Fruit fly (Drosophila melanogaster) whole organism, pupa: ENCODE results near the gene CG31793.
A peak's percentile ranks its signal among the peaks of the same experiment; 100 is the strongest.

ENCODE experiments used
- CG12605 ChIP-seq: fragments of 200-800 bp; sonication (Bioruptor generic); IDR thresholded peaks from 2 replicates; pipeline ENCODE4 v1.3.6; 2022; ENCODE audit warnings: missing biosample characterization, missing genetic modification characterization
- CG13204 ChIP-seq: fragments of 200-800 bp; sonication (Bioruptor generic); optimal IDR thresholded peaks from 2 replicates; lab custom pipeline; 2018; ENCODE audit warnings: missing biosample characterization, mild to moderate bottlenecking, missing genetic modification characterization, moderate library complexity
- CG17806 ChIP-seq: fragments of 200-800 bp; sonication (Bioruptor generic); optimal IDR thresholded peaks from 2 replicates; lab custom pipeline; 2018; ENCODE audit warnings: missing biosample characterization, mild to moderate bottlenecking, missing genetic modification characterization, moderate library complexity
- EcR ChIP-seq: fragments of 200-800 bp; sonication (Bioruptor generic); optimal IDR thresholded peaks from 3 replicates; lab custom pipeline; 2019; ENCODE audit warnings: missing biosample characterization, missing genetic modification characterization, mild to moderate bottlenecking, moderate library complexity, missing genetic modification reagents
- Pif1B ChIP-seq: fragments of 200-800 bp; sonication (Bioruptor generic); optimal IDR thresholded peaks from 3 replicates; lab custom pipeline; 2016; ENCODE audit warnings: missing biosample characterization, missing genetic modification characterization
- gl ChIP-seq: fragments of 200-800 bp; sonication (Bioruptor generic); optimal IDR thresholded peaks from 2 replicates; lab custom pipeline; 2018; ENCODE audit warnings: missing biosample characterization, mild to moderate bottlenecking, missing genetic modification characterization

DNA sequence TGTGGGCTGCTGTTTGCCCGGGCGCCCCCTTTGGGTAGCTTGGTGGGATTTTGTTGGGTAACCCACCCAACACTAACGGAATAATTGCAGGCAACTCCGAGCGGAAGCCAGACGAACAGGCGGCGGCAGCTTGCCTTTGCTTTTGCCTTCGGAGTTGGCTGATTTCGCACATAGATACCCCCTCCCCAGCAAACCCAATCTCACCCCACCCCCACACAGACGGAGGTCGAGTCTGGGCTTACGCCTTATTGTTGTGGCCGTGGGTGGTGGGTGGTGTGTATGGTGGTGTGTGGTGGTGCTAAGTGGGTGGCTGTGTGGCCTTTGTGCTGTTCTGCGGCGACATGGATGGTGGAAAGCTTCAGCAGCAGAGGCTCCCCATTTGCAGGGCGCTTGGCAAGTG is 12.5 kb downstream of the CG31793 start:
- no peak for TF ChIP-seq EcR (GFP tag; lab: Kevin White, UChicago)
- TF ChIP-seq gl (tag; lab: Kevin White, UChicago), result no peak
- TF ChIP-seq Pif1B (GFP tag; lab: Kevin White, UChicago), result no peak
- TF ChIP-seq CG13204 (GFP tag; lab: Kevin White, UChicago), result peak; percentile 50
- no peak for TF ChIP-seq CG17806 (tag; lab: Kevin White, UChicago)
- TF ChIP-seq CG12605 (GFP tag; lab: Robert Waterston, UW), result no peak
